Worm (Caenorhabditis elegans) whole organism, young adult: Measurements from ENCODE around the gene M7.12.

ENCODE experiments used
- C06A6.2 ChIP-seq: fragments of 200-800 bp; sonication (Bioruptor generic); conservative IDR thresholded peaks from 2 replicates; pipeline ENCODE4 v1.3.6; 2022; ENCODE audit warnings: missing genetic modification characterization, missing compliant biosample characterization
- F22D6.2 ChIP-seq: sonication (generic microtip); optimal IDR thresholded peaks from 2 replicates; lab custom pipeline; 2016; ENCODE audit warnings: mild to moderate bottlenecking, missing genetic modification characterization, missing compliant biosample characterization
- F33H1.4 ChIP-seq: fragments of 200-800 bp; sonication (Bioruptor generic); IDR thresholded peaks from 2 replicates; pipeline ENCODE4 v1.3.6; 2022; ENCODE audit warnings: missing genetic modification reagents, missing genetic modification characterization, missing compliant biosample characterization
- F37B4.10 ChIP-seq: fragments of 200-800 bp; sonication (Bioruptor generic); IDR thresholded peaks from 2 replicates; pipeline ENCODE4 v1.3.6; 2022; ENCODE audit warnings: missing genetic modification characterization, missing compliant biosample characterization
- F49E8.2 ChIP-seq: sonication (generic microtip); optimal IDR thresholded peaks from 3 replicates; lab custom pipeline; 2017; ENCODE audit warnings: missing genetic modification characterization, mild to moderate bottlenecking, missing compliant biosample characterization, antibody characterized with exemption, moderate library complexity; ENCODE audit not compliant: insufficient read depth
- F55B11.4 ChIP-seq: sonication (generic microtip); optimal IDR thresholded peaks from 2 replicates; lab custom pipeline; 2016; ENCODE audit warnings: missing compliant biosample characterization, missing genetic modification characterization, borderline replicate concordance; ENCODE audit not compliant: insufficient read depth
- K11D2.4 ChIP-seq: fragments of 200-800 bp; sonication (Bioruptor generic); IDR thresholded peaks from 2 replicates; pipeline ENCODE4 v1.3.6; 2022; ENCODE audit warnings: missing genetic modification reagents, missing genetic modification characterization, missing compliant biosample characterization
- T26A5.8 ChIP-seq: sonication (generic microtip); optimal IDR thresholded peaks from 2 replicates; lab custom pipeline; 2016; ENCODE audit warnings: missing genetic modification characterization, missing compliant biosample characterization
- Y53F4B.3 ChIP-seq: fragments of 200-800 bp; sonication (Bioruptor generic); IDR thresholded peaks from 2 replicates; pipeline ENCODE4 v1.3.6; 2022; ENCODE audit warnings: missing genetic modification reagents, missing genetic modification characterization, missing compliant biosample characterization
- Y53G8AR.9 ChIP-seq: fragments of 200-800 bp; sonication (Bioruptor generic); conservative IDR thresholded peaks from 2 replicates; pipeline ENCODE4 v1.3.6; 2022; ENCODE audit warnings: missing genetic modification reagents, missing genetic modification characterization, missing compliant biosample characterization
- Y67H2A.10 ChIP-seq: fragments of 200-800 bp; sonication (Bioruptor generic); conservative IDR thresholded peaks from 2 replicates; pipeline ENCODE4 v1.3.6; 2022; ENCODE audit warnings: missing genetic modification reagents, missing genetic modification characterization, missing compliant biosample characterization
- Y95B8A.8 ChIP-seq: fragments of 200-800 bp; sonication (Bioruptor generic); IDR thresholded peaks from 2 replicates; pipeline ENCODE4 v1.3.6; 2022; ENCODE audit warnings: missing genetic modification reagents, missing genetic modification characterization, missing compliant biosample characterization
- ama-1 ChIP-seq, 3 experiments: fragments of 150-350 bp in 1 of 3; sonication (generic microtip) in 2 of 3; optimal IDR thresholded peaks; 2 replicates each; lab custom pipeline; 2014 to 2018; ENCODE audit warnings: missing biosample characterization in 2 of 3, missing genetic modification characterization in 2 of 3, missing genetic modification reagents in 2 of 3
- aptf-2 ChIP-seq: fragments of 200-800 bp; sonication (Bioruptor generic); conservative IDR thresholded peaks from 2 replicates; pipeline ENCODE4 v1.3.6; 2022; ENCODE audit warnings: missing genetic modification reagents, missing genetic modification characterization, missing compliant biosample characterization
- aptf-3 ChIP-seq: fragments of 200-800 bp; sonication (Bioruptor generic); IDR thresholded peaks from 2 replicates; pipeline ENCODE4 v1.3.6; 2022; ENCODE audit warnings: missing genetic modification characterization, missing compliant biosample characterization
- attf-3 ChIP-seq: fragments of 200-800 bp; sonication (Bioruptor generic); conservative IDR thresholded peaks from 2 replicates; pipeline ENCODE4 v1.3.6; 2022; ENCODE audit warnings: missing genetic modification reagents, missing genetic modification characterization, missing compliant biosample characterization
- attf-6 ChIP-seq: fragments of 200-800 bp; sonication (Bioruptor generic); IDR thresholded peaks from 2 replicates; pipeline ENCODE4 v1.3.6; 2022; ENCODE audit warnings: missing genetic modification reagents, missing genetic modification characterization, missing compliant biosample characterization
- bed-2 ChIP-seq: fragments of 200-800 bp; sonication (Bioruptor generic); IDR thresholded peaks from 2 replicates; pipeline ENCODE4 v1.3.6; 2022; ENCODE audit warnings: missing genetic modification reagents, missing genetic modification characterization, missing compliant biosample characterization
- cebp-1 ChIP-seq, 2 experiments: fragments of 200-800 bp in 1 of 2; sonication (Bioruptor generic) in 1 of 2; sonication (generic microtip) in 1 of 2; IDR thresholded peaks in 1 of 2; optimal IDR thresholded peaks in 1 of 2; 2 replicates each; pipeline versions ENCODE4 v1.3.6 to Lab custom; 2017 to 2022; ENCODE audit warnings: missing compliant biosample characterization in 2 of 2, missing genetic modification characterization in 2 of 2, mild to moderate bottlenecking in 1 of 2, missing genetic modification reagents in 1 of 2, moderate library complexity in 1 of 2
- cebp-2 ChIP-seq: fragments of 200-800 bp; sonication (Bioruptor generic); IDR thresholded peaks from 2 replicates; pipeline ENCODE4 v1.3.6; 2022; ENCODE audit warnings: missing genetic modification characterization, missing compliant biosample characterization
- ceh-40 ChIP-seq: fragments of 200-800 bp; sonication (Bioruptor generic); IDR thresholded peaks from 2 replicates; pipeline ENCODE4 v1.3.6; 2022; ENCODE audit warnings: missing genetic modification characterization, missing compliant biosample characterization
- ceh-79 ChIP-seq: sonication (generic microtip); optimal IDR thresholded peaks from 2 replicates; lab custom pipeline; 2017; ENCODE audit warnings: mild to moderate bottlenecking, missing genetic modification characterization, missing compliant biosample characterization
- chd-7 ChIP-seq: sonication (generic microtip); optimal IDR thresholded peaks from 2 replicates; lab custom pipeline; 2016; ENCODE audit warnings: mild to moderate bottlenecking, missing genetic modification characterization, moderate library complexity, missing compliant biosample characterization
- die-1 ChIP-seq: sonication (generic microtip); optimal IDR thresholded peaks from 2 replicates; lab custom pipeline; 2016; ENCODE audit warnings: missing genotype, mild to moderate bottlenecking, missing genetic modification characterization, missing compliant biosample characterization
- dpl-1 ChIP-seq: fragments of 150-350 bp; optimal IDR thresholded peaks from 2 replicates; lab custom pipeline; 2014; ENCODE audit warnings: missing biosample characterization, missing genetic modification reagents, missing genetic modification characterization
- egrh-3 ChIP-seq: fragments of 200-800 bp; sonication (Bioruptor generic); IDR thresholded peaks from 2 replicates; pipeline ENCODE4 v1.3.6; 2022; ENCODE audit warnings: missing genetic modification reagents, missing genetic modification characterization, missing compliant biosample characterization
- ekl-4 ChIP-seq: fragments of 200-800 bp; sonication (Bioruptor generic); IDR thresholded peaks from 2 replicates; pipeline ENCODE4 v1.3.6; 2022; ENCODE audit warnings: missing genetic modification reagents, missing genetic modification characterization, missing compliant biosample characterization
- him-1 ChIP-seq: sonication (generic microtip); optimal IDR thresholded peaks from 2 replicates; lab custom pipeline; 2016; ENCODE audit warnings: missing genotype, missing genetic modification reagents, missing genetic modification characterization, missing compliant biosample characterization
- hlh-12 ChIP-seq: sonication (generic microtip); optimal IDR thresholded peaks from 2 replicates; lab custom pipeline; 2016; ENCODE audit warnings: missing genetic modification characterization, missing compliant biosample characterization
- hrde-1 ChIP-seq: sonication (generic microtip); optimal IDR thresholded peaks from 2 replicates; lab custom pipeline; 2016; ENCODE audit warnings: missing genetic modification characterization, mild to moderate bottlenecking, missing compliant biosample characterization, moderate library complexity, missing genotype, missing genetic modification reagents, borderline replicate concordance
- lag-1 ChIP-seq: fragments of 200-800 bp; sonication (Bioruptor generic); IDR thresholded peaks from 2 replicates; pipeline ENCODE4 v1.3.6; 2022; ENCODE audit warnings: missing genetic modification reagents, missing genetic modification characterization, missing compliant biosample characterization
- let-526 ChIP-seq: fragments of 200-800 bp; sonication (Bioruptor generic); IDR thresholded peaks from 2 replicates; pipeline ENCODE4 v1.3.6; 2022; ENCODE audit warnings: missing genetic modification reagents, missing genetic modification characterization, missing compliant biosample characterization
- lin-54 ChIP-seq: fragments of 200-800 bp; sonication (Bioruptor generic); optimal IDR thresholded peaks from 2 replicates; lab custom pipeline; 2018; ENCODE audit warnings: mild to moderate bottlenecking, missing genetic modification characterization, missing compliant biosample characterization
- lsl-1 ChIP-seq: fragments of 200-800 bp; sonication (Bioruptor generic); optimal IDR thresholded peaks from 2 replicates; lab custom pipeline; 2018; ENCODE audit warnings: mild to moderate bottlenecking, missing genetic modification characterization, moderate library complexity, missing compliant biosample characterization
- lsy-27 ChIP-seq: sonication (generic microtip); optimal IDR thresholded peaks from 2 replicates; lab custom pipeline; 2017; ENCODE audit warnings: missing genetic modification characterization, mild to moderate bottlenecking, missing compliant biosample characterization, antibody characterized with exemption, missing genotype, borderline replicate concordance; ENCODE audit not compliant: insufficient read depth
- madf-8 ChIP-seq: fragments of 200-800 bp; sonication (Bioruptor generic); conservative IDR thresholded peaks from 2 replicates; pipeline ENCODE4 v1.3.6; 2022; ENCODE audit warnings: missing genetic modification reagents, missing genetic modification characterization, missing compliant biosample characterization
- mcd-1 ChIP-seq: fragments of 200-800 bp; sonication (Bioruptor generic); IDR thresholded peaks from 2 replicates; pipeline ENCODE4 v1.3.6; 2022; ENCODE audit warnings: missing genetic modification reagents, missing genetic modification characterization, missing compliant biosample characterization
- nfya-1 ChIP-seq: sonication (generic microtip); optimal IDR thresholded peaks from 2 replicates; lab custom pipeline; 2017; ENCODE audit warnings: antibody characterized with exemption, missing compliant biosample characterization, missing genetic modification characterization, borderline replicate concordance; ENCODE audit not compliant: insufficient read depth
- pha-4 ChIP-seq: fragments of 150-350 bp; sonication (generic microtip); optimal IDR thresholded peaks from 2 replicates; lab custom pipeline; 2014; ENCODE audit warnings: missing biosample characterization, missing genetic modification reagents, missing genetic modification characterization
- rcor-1 ChIP-seq: fragments of 200-800 bp; sonication (Bioruptor generic); IDR thresholded peaks from 2 replicates; pipeline ENCODE4 v1.3.6; 2022; ENCODE audit warnings: missing genetic modification reagents, missing genetic modification characterization, missing compliant biosample characterization
- somi-1 ChIP-seq: fragments of 200-800 bp; sonication (Bioruptor generic); optimal IDR thresholded peaks from 2 replicates; lab custom pipeline; 2018; ENCODE audit warnings: mild to moderate bottlenecking, missing genetic modification characterization, missing compliant biosample characterization
- unc-62 ChIP-seq: fragments of 150-350 bp; optimal IDR thresholded peaks from 2 replicates; lab custom pipeline; 2014; ENCODE audit warnings: missing biosample characterization, missing genetic modification reagents, missing genetic modification characterization
- xnd-1 ChIP-seq: sonication (generic microtip); optimal IDR thresholded peaks from 2 replicates; lab custom pipeline; 2016; ENCODE audit warnings: missing genotype, missing genetic modification reagents, missing genetic modification characterization, missing compliant biosample characterization
- zfh-2 ChIP-seq: fragments of 200-800 bp; sonication (Bioruptor generic); conservative IDR thresholded peaks from 2 replicates; pipeline ENCODE4 v1.3.6; 2022; ENCODE audit warnings: missing genetic modification reagents, missing genetic modification characterization, missing compliant biosample characterization
- ztf-25 ChIP-seq: fragments of 200-800 bp; sonication (Bioruptor generic); IDR thresholded peaks from 2 replicates; pipeline ENCODE4 v1.3.6; 2022; ENCODE audit warnings: missing genetic modification reagents, missing genetic modification characterization, missing compliant biosample characterization
- ztf-3 ChIP-seq: fragments of 200-800 bp; sonication (Bioruptor generic); optimal IDR thresholded peaks from 2 replicates; lab custom pipeline; 2018; ENCODE audit warnings: mild to moderate bottlenecking, missing genetic modification characterization, missing compliant biosample characterization

Gene M7.12

DNA sequence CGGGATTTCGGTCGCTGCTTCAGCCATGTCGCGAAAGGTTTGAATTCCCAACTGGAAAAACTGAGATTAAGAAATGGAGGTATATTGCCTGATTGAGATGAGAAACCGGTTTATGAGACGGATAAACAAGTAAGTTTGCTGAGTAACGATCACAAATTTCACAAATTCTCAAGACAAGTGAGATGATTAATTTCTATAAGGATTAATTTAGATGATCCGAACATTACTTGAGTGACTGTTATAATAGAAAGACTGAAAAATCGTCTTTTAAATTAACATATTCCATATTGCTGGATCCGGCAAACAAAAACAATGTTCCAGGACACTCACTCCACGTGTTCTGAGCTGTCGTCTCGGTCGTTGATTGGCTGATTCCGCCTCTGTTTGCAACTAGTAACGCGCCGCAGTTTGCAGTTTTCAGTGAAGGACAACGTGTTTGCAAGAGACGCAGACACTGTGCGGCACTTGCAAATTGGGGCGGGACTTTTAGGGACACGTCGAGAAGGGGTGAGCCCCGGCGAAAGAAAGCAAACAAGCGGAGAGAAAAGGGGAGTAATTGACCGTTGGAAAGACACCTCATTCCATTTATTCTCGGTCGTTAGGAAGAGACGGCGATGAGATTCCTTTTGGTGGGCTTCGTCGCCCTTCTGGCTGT lies 21.2 kb upstream of the M7.12 start, which contains the start of the genes imp-2 and enpl-1 (continued):
- no peak for TF ChIP-seq T26A5.8
- TF ChIP-seq ztf-3 (GFP tag; lab: Kevin White, UChicago), result no peak
- TF ChIP-seq ztf-25 (GFP tag; lab: Robert Waterston, UW), result 0 out of 2 replicates have a peak, but pooled peaks have one; percentile 30
- TF ChIP-seq F22D6.2 (tag; lab: Kevin White, UChicago), result peak; percentile 51
- peak; percentile 67 for TF ChIP-seq lsl-1 (GFP tag; lab: Kevin White, UChicago)
- peak; percentile 69 for TF ChIP-seq egrh-3 (GFP tag; lab: Robert Waterston, UW)
- TF ChIP-seq ceh-40 (GFP tag; lab: Robert Waterston, UW), result no peak
- no peak for TF ChIP-seq ceh-79 (tag; lab: Kevin White, UChicago)
- TF ChIP-seq F49E8.2 (tag; lab: Kevin White, UChicago), result peak; percentile 34
- no peak for TF ChIP-seq Y53G8AR.9
- TF ChIP-seq lin-54 (GFP tag; lab: Kevin White, UChicago), result peak; percentile 82
- TF ChIP-seq pha-4 (tag; lab: Kevin White, UChicago), result no peak
- TF ChIP-seq Y95B8A.8 (GFP tag; lab: Robert Waterston, UW), result 0 out of 2 replicates have a peak, but pooled peaks have one; percentile 20
- peak; percentile 82 for TF ChIP-seq mcd-1
- peak; percentile 97 for TF ChIP-seq zfh-2 (GFP tag; lab: Robert Waterston, UW)
- TF ChIP-seq attf-6, result no peak
- no peak for TF ChIP-seq lsy-27 (tag; lab: Kevin White, UChicago)
- TF ChIP-seq let-526 (GFP tag; lab: Robert Waterston, UW), result peak; percentile 40; the same call in 1 of the 2 replicates
- no peak for TF ChIP-seq cebp-2 (GFP tag; lab: Robert Waterston, UW)
- no peak for TF ChIP-seq attf-3 (GFP tag; lab: Robert Waterston, UW)
- TF ChIP-seq xnd-1, result no peak
- 0 out of 2 replicates have a peak, but pooled peaks have one; percentile 48 for TF ChIP-seq Y67H2A.10 (GFP tag; lab: Robert Waterston, UW)
- peak; percentile 91 for TF ChIP-seq ekl-4
- no peak for TF ChIP-seq hrde-1 (tag; lab: Kevin White, UChicago)
- peak; percentile 63 for TF ChIP-seq F33H1.4 (GFP tag; lab: Robert Waterston, UW)
- TF ChIP-seq somi-1 (GFP tag; lab: Kevin White, UChicago), result peak; percentile 74
- TF ChIP-seq F37B4.10 (GFP tag; lab: Robert Waterston, UW), result no peak
- TF ChIP-seq ama-1 (optimal IDR thresholded peaks at IDR 0.05; lab: Kevin White, UChicago), result no peak
- peak in 1 of 2 experiments; percentile 41 for TF ChIP-seq ama-1 (GFP tag; optimal IDR thresholded peaks at IDR 0.05; lab: Kevin White, UChicago)
- TF ChIP-seq rcor-1 (GFP tag; lab: Robert Waterston, UW), result peak; percentile 75
- peak; percentile 79 for TF ChIP-seq chd-7 (tag; lab: Kevin White, UChicago)
- TF ChIP-seq die-1, result peak; percentile 12
- TF ChIP-seq madf-8 (GFP tag; lab: Robert Waterston, UW), result no peak; the same call in 1 of the 2 replicates
- TF ChIP-seq aptf-2 (GFP tag; lab: Robert Waterston, UW), result no peak
- TF ChIP-seq hlh-12 (tag; lab: Kevin White, UChicago), result no peak
- no peak for TF ChIP-seq bed-2 (GFP tag; lab: Robert Waterston, UW)
- TF ChIP-seq him-1, result no peak
- TF ChIP-seq unc-62 (GFP tag; lab: Kevin White, UChicago), result peak; percentile 11
- no peak for TF ChIP-seq lag-1 (GFP tag; lab: Robert Waterston, UW)
- TF ChIP-seq C06A6.2 (GFP tag; lab: Robert Waterston, UW), result peak; percentile 80
- TF ChIP-seq aptf-3 (GFP tag; lab: Robert Waterston, UW), result no peak
- TF ChIP-seq K11D2.4 (GFP tag; lab: Robert Waterston, UW), result peak; percentile 60
- TF ChIP-seq cebp-1 (GFP tag; IDR thresholded peaks at IDR 0.05; lab: Robert Waterston, UW), result 0 out of 2 replicates have a peak, but pooled peaks have one; percentile 12
- TF ChIP-seq cebp-1 (tag; optimal IDR thresholded peaks at IDR 0.05; lab: Kevin White, UChicago), result peak; percentile 82
- no peak for TF ChIP-seq Y53F4B.3 (GFP tag; lab: Robert Waterston, UW)
- no peak for TF ChIP-seq nfya-1 (tag; lab: Kevin White, UChicago)
- peak; percentile 48 for TF ChIP-seq dpl-1 (GFP tag; lab: Kevin White, UChicago)
- TF ChIP-seq F55B11.4 (tag; lab: Kevin White, UChicago), result no peak
